Fruit fly (Drosophila melanogaster) whole organism, embryonic: ENCODE data around the gene CG11668.

Experiments used
- Atf6 ChIP-seq: fragments of 200-800 bp; sonication (Bioruptor generic); IDR thresholded peaks from 2 replicates; pipeline ENCODE4 v1.3.6; 2022; ENCODE audit warnings: missing biosample characterization, missing genetic modification characterization
- BEAF-32 ChIP-seq: fragments of 200-800 bp; sonication (Bioruptor generic); optimal IDR thresholded peaks from 3 replicates; lab custom pipeline; 2017; ENCODE audit warnings: missing biosample characterization, missing genetic modification characterization, mild to moderate bottlenecking, moderate library complexity, missing genetic modification reagents
- CG10565 ChIP-seq: fragments of 200-800 bp; sonication (Bioruptor generic); optimal IDR thresholded peaks from 3 replicates; lab custom pipeline; 2016; ENCODE audit warnings: missing biosample characterization, mild to moderate bottlenecking, missing genetic modification characterization
- CG11398 ChIP-seq: fragments of 200-800 bp; sonication (Bioruptor generic); optimal IDR thresholded peaks from 2 replicates; lab custom pipeline; 2016; ENCODE audit warnings: missing biosample characterization, missing genetic modification characterization
- CG11456 ChIP-seq: fragments of 200-800 bp; sonication (Bioruptor generic); IDR thresholded peaks from 3 replicates; pipeline ENCODE4 v1.3.6; 2022; ENCODE audit warnings: missing biosample characterization, missing genetic modification characterization
- CG15073 ChIP-seq: fragments of 200-800 bp; sonication (Bioruptor generic); optimal IDR thresholded peaks from 2 replicates; lab custom pipeline; 2016; ENCODE audit warnings: missing biosample characterization, missing genetic modification characterization
- CG15601 ChIP-seq: fragments of 200-800 bp; sonication (Bioruptor generic); optimal IDR thresholded peaks from 3 replicates; lab custom pipeline; 2019; ENCODE audit warnings: missing biosample characterization, mild to moderate bottlenecking, missing genetic modification characterization, moderate library complexity
- CG17568 ChIP-seq: fragments of 200-800 bp; sonication (Bioruptor generic); optimal IDR thresholded peaks from 2 replicates; lab custom pipeline; 2018; ENCODE audit warnings: missing biosample characterization, mild to moderate bottlenecking, missing genetic modification characterization, moderate library complexity
- CG2712 ChIP-seq: fragments of 200-800 bp; optimal IDR thresholded peaks from 3 replicates; lab custom pipeline; 2019; ENCODE audit warnings: missing biosample characterization, mild to moderate bottlenecking, missing genetic modification characterization, moderate library complexity
- CG31388 ChIP-seq: fragments of 200-800 bp; sonication (Bioruptor generic); optimal IDR thresholded peaks from 2 replicates; lab custom pipeline; 2016; ENCODE audit warnings: missing biosample characterization, missing genetic modification characterization
- CG4730 ChIP-seq: fragments of 200-800 bp; sonication (Bioruptor generic); IDR thresholded peaks from 2 replicates; pipeline ENCODE4 v1.3.6; 2022; ENCODE audit warnings: missing biosample characterization, missing genetic modification characterization
- CG4854 ChIP-seq: fragments of 200-800 bp; sonication (Bioruptor generic); optimal IDR thresholded peaks from 2 replicates; lab custom pipeline; 2016; ENCODE audit warnings: missing biosample characterization, missing genetic modification characterization, inconsistent platforms
- CG5245 ChIP-seq: fragments of 200-800 bp; sonication (Bioruptor generic); optimal IDR thresholded peaks from 3 replicates; lab custom pipeline; 2016; ENCODE audit warnings: missing biosample characterization, missing genetic modification characterization
- CG5953 ChIP-seq: fragments of 200-800 bp; sonication (Bioruptor generic); IDR thresholded peaks from 2 replicates; pipeline ENCODE4 v1.3.6; 2022; ENCODE audit warnings: missing biosample characterization, missing genetic modification characterization
- CG7357 ChIP-seq: fragments of 200-800 bp; sonication (Bioruptor generic); IDR thresholded peaks from 3 replicates; pipeline ENCODE4 v1.3.6; 2022; ENCODE audit warnings: missing biosample characterization, missing genetic modification characterization
- Fer3 ChIP-seq: fragments of 200-800 bp; sonication (Bioruptor generic); optimal IDR thresholded peaks from 2 replicates; lab custom pipeline; 2018; ENCODE audit warnings: missing biosample characterization, mild to moderate bottlenecking, missing genetic modification characterization, moderate library complexity
- Med ChIP-seq: fragments of 200-800 bp; sonication (Bioruptor generic); peaks from one replicate; lab custom pipeline; 2016; ENCODE audit warnings: missing biosample characterization, missing genetic modification characterization, mild to moderate bottlenecking, inconsistent platforms, moderate library complexity
- Nf-YC ChIP-seq: fragments of 200-800 bp; optimal IDR thresholded peaks from 3 replicates; lab custom pipeline; 2019; ENCODE audit warnings: missing biosample characterization, mild to moderate bottlenecking, missing genetic modification characterization, moderate library complexity
- Oaz ChIP-seq: fragments of 200-800 bp; sonication (Bioruptor generic); IDR thresholded peaks from 2 replicates; pipeline ENCODE4 v1.3.6; 2022; ENCODE audit warnings: missing biosample characterization, missing genetic modification characterization
- Optix ChIP-seq: fragments of 200-800 bp; sonication (Bioruptor generic); IDR thresholded peaks from 3 replicates; pipeline ENCODE4 v1.3.6; 2022; ENCODE audit warnings: missing biosample characterization, missing genetic modification characterization
- Pdp1 ChIP-seq, 2 experiments: fragments of 200-800 bp; sonication (Bioruptor generic); optimal IDR thresholded peaks; 3 replicates each; lab custom pipeline; 2016; ENCODE audit warnings: missing biosample characterization in 2 of 2, missing genetic modification characterization in 2 of 2, mild to moderate bottlenecking in 1 of 2, moderate library complexity in 1 of 2
- Rfx ChIP-seq: fragments of 200-800 bp; sonication (Bioruptor generic); IDR thresholded peaks from 2 replicates; pipeline ENCODE4 v1.3.6; 2022; ENCODE audit warnings: missing biosample characterization, missing genetic modification characterization
- Side ChIP-seq: fragments of 200-800 bp; sonication (Bioruptor generic); optimal IDR thresholded peaks from 2 replicates; lab custom pipeline; 2016; ENCODE audit warnings: missing biosample characterization, missing genetic modification characterization
- Spps ChIP-seq: fragments of 200-800 bp; sonication (Bioruptor generic); optimal IDR thresholded peaks from 2 replicates; lab custom pipeline; 2018; ENCODE audit warnings: missing biosample characterization, mild to moderate bottlenecking, missing genetic modification characterization
- Vsx1 ChIP-seq: fragments of 200-800 bp; sonication (Bioruptor generic); optimal IDR thresholded peaks from 2 replicates; lab custom pipeline; 2017; ENCODE audit warnings: missing biosample characterization, mild to moderate bottlenecking, missing genetic modification characterization, missing genetic modification reagents
- Xrp1 ChIP-seq: fragments of 200-800 bp; sonication (Bioruptor generic); IDR thresholded peaks from 2 replicates; pipeline ENCODE4 v1.3.6; 2022; ENCODE audit warnings: missing biosample characterization, missing genetic modification characterization
- al ChIP-seq: fragments of 200-800 bp; sonication (Bioruptor generic); IDR thresholded peaks from 2 replicates; pipeline ENCODE4 v1.3.6; 2022; ENCODE audit warnings: missing biosample characterization, missing genetic modification characterization
- aop ChIP-seq: fragments of 200-800 bp; sonication (Bioruptor generic); IDR thresholded peaks from 2 replicates; pipeline ENCODE4 v1.3.6; 2022; ENCODE audit warnings: missing biosample characterization, missing genetic modification characterization
- bigmax ChIP-seq: fragments of 200-800 bp; sonication (Bioruptor generic); optimal IDR thresholded peaks from 2 replicates; lab custom pipeline; 2018; ENCODE audit warnings: missing biosample characterization, mild to moderate bottlenecking, missing genetic modification characterization
- crp ChIP-seq, 2 experiments: fragments of 200-800 bp; sonication (Bioruptor generic); optimal IDR thresholded peaks; 2 replicates in 1 of 2; 3 replicates in 1 of 2; lab custom pipeline; 2017; ENCODE audit warnings: missing biosample characterization in 2 of 2, missing genetic modification characterization in 2 of 2, mild to moderate bottlenecking in 1 of 2, moderate library complexity in 1 of 2
- grau ChIP-seq: fragments of 200-800 bp; optimal IDR thresholded peaks from 3 replicates; lab custom pipeline; 2019; ENCODE audit warnings: missing biosample characterization, mild to moderate bottlenecking, missing genetic modification characterization, moderate library complexity
- hth ChIP-seq: fragments of >200 bp; optimal IDR thresholded peaks from 2 replicates; lab custom pipeline; 2017; ENCODE audit warnings: inconsistent platforms
- nau ChIP-seq: fragments of 200-800 bp; sonication (Bioruptor generic); optimal IDR thresholded peaks from 3 replicates; lab custom pipeline; 2017; ENCODE audit warnings: missing biosample characterization, mild to moderate bottlenecking, missing genetic modification characterization, missing genetic modification reagents
- nmo ChIP-seq: fragments of 200-800 bp; sonication (Bioruptor generic); optimal IDR thresholded peaks from 2 replicates; lab custom pipeline; 2018; ENCODE audit warnings: missing biosample characterization, mild to moderate bottlenecking, missing genetic modification characterization, moderate library complexity
- p53 ChIP-seq: fragments of 200-800 bp; sonication (Bioruptor generic); optimal IDR thresholded peaks from 2 replicates; lab custom pipeline; 2016; ENCODE audit warnings: missing biosample characterization, missing genetic modification characterization
- row ChIP-seq: fragments of 200-800 bp; sonication (Bioruptor generic); IDR thresholded peaks from 3 replicates; pipeline ENCODE4 v1.3.6; 2022; ENCODE audit warnings: missing biosample characterization, missing genetic modification characterization
- schlank ChIP-seq: fragments of 200-800 bp; sonication (Bioruptor generic); optimal IDR thresholded peaks from 2 replicates; lab custom pipeline; 2018; ENCODE audit warnings: missing biosample characterization, mild to moderate bottlenecking, missing genetic modification characterization
- tll ChIP-seq, 2 experiments: fragments of 200-800 bp in 1 of 2; fragments of >200 bp in 1 of 2; sonication (Bioruptor generic) in 1 of 2; optimal IDR thresholded peaks; 2 replicates each; lab custom pipeline; 2017 to 2019; ENCODE audit warnings: missing biosample characterization in 2 of 2, missing genetic modification characterization in 2 of 2, mild to moderate bottlenecking in 1 of 2, moderate library complexity in 1 of 2
- twi ChIP-seq: fragments of 200-800 bp; optimal IDR thresholded peaks from 2 replicates; lab custom pipeline; 2019; ENCODE audit warnings: missing biosample characterization, mild to moderate bottlenecking, missing genetic modification characterization, moderate library complexity
- zen ChIP-seq: fragments of 200-800 bp; sonication (Bioruptor generic); optimal IDR thresholded peaks from 3 replicates; lab custom pipeline; 2018; ENCODE audit warnings: missing biosample characterization, mild to moderate bottlenecking, missing genetic modification characterization, moderate library complexity
- zfh1 ChIP-seq: fragments of 200-800 bp; sonication (Bioruptor generic); IDR thresholded peaks from 3 replicates; pipeline ENCODE4 v1.3.6; 2022; ENCODE audit warnings: missing biosample characterization, missing genetic modification characterization
- zfh2 ChIP-seq: fragments of 200-800 bp; sonication (Bioruptor generic); optimal IDR thresholded peaks from 2 replicates; lab custom pipeline; 2016; ENCODE audit warnings: missing biosample characterization, missing genetic modification characterization

CG11668 gene

dm6 chr3R:13039037-13039583 lies 935 bp downstream of the CG11668 start (continued):
- TF ChIP-seq Atf6 (no peak), row (peak; percentile 63; the same call in 2 of the 3 replicates), schlank (tag; lab: Kevin White, UChicago) (no peak), al (GFP tag; lab: Robert Waterston, UW) (0 out of 2 replicates have a peak, but pooled peaks have one; percentile 12), Fer3 (tag; lab: Kevin White, UChicago) (no peak), zfh1 (no peak), Oaz (GFP tag; lab: Robert Waterston, UW) (no peak), twi (no peak), CG5953 (GFP tag; lab: Robert Waterston, UW) (0 out of 2 replicates have a peak, but pooled peaks have one; percentile 5), zen (tag; lab: Kevin White, UChicago) (no peak), CG17568 (GFP tag; lab: Kevin White, UChicago) (no peak), hth (lab: Kevin White, UChicago) (no peak), nmo (GFP tag; lab: Kevin White, UChicago) (no peak), aop (GFP tag; lab: Robert Waterston, UW) (no peak), CG4854 (GFP tag; lab: Kevin White, UChicago) (no peak), Pdp1 (GFP tag; optimal IDR thresholded peaks at IDR 0.05; lab: Kevin White, UChicago) (no peak), Side (GFP tag; lab: Kevin White, UChicago) (no peak), Optix (GFP tag; lab: Robert Waterston, UW) (0 out of 3 replicates have a peak, but pooled peaks have one; percentile 10), CG4730 (GFP tag; lab: Robert Waterston, UW) (no peak; the same call in 1 of the 2 replicates), grau (tag; lab: Kevin White, UChicago) (peak; percentile 55), bigmax (GFP tag; lab: Kevin White, UChicago) (no peak), p53 (no peak), tll (GFP tag; optimal IDR thresholded peaks at IDR 0.05; lab: Kevin White, UChicago) (no peak), BEAF-32 (GFP tag; lab: Kevin White, UChicago) (no peak), Med (peak; percentile 65), Nf-YC (no peak), CG2712 (no peak), crp (GFP tag; optimal IDR thresholded peaks at IDR 0.05; lab: Kevin White, UChicago) (no peak), CG10565 (GFP tag; lab: Kevin White, UChicago) (no peak), CG11456 (GFP tag; lab: Robert Waterston, UW) (peak; percentile 29; the same call in 1 of the 3 replicates), zfh2 (GFP tag; lab: Kevin White, UChicago) (peak; percentile 10), Rfx (GFP tag; lab: Robert Waterston, UW) (peak; percentile 54; the same call in 1 of the 2 replicates), Xrp1 (GFP tag; lab: Robert Waterston, UW) (no peak), CG11398 (GFP tag; lab: Kevin White, UChicago) (no peak), CG5245 (no peak), CG31388 (GFP tag; lab: Kevin White, UChicago) (no peak)

dm6 chr3R:13041750-13042149 lies 3.6 kb downstream of the CG11668 start, which contains the start of gene CG11670:
CG11670 (plus strand) TSS chr3R:13042050.
- TF ChIP-seq Spps (tag; lab: Kevin White, UChicago): no peak
- peak; percentile 14 for TF ChIP-seq CG15073
- TF ChIP-seq nau (GFP tag; lab: Kevin White, UChicago): no peak
- TF ChIP-seq CG15601: no peak
- TF ChIP-seq CG7357 (GFP tag; lab: Robert Waterston, UW): no peak
- TF ChIP-seq Vsx1: no peak
- no peak for TF ChIP-seq Rfx (GFP tag; lab: Robert Waterston, UW)
- TF ChIP-seq, all 482 proteins: peak for 1
